Fruit fly (Drosophila melanogaster) whole organism, adult: ENCODE measurements around the gene CG31751.

ENCODE experiments used
- CG11617 ChIP-seq: fragments of 200-800 bp; sonication (Bioruptor generic); optimal IDR thresholded peaks from 2 replicates; lab custom pipeline; 2017; ENCODE audit warnings: mild to moderate bottlenecking, missing biosample characterization, missing genetic modification reagents, missing genetic modification characterization
- CG14711 ChIP-seq: fragments of 200-800 bp; sonication (Bioruptor generic); optimal IDR thresholded peaks from 2 replicates; lab custom pipeline; 2018; ENCODE audit warnings: missing biosample characterization, mild to moderate bottlenecking, missing genetic modification characterization, moderate library complexity
- CG1620 ChIP-seq: fragments of 200-800 bp; sonication (Bioruptor generic); optimal IDR thresholded peaks from 2 replicates; lab custom pipeline; 2016; ENCODE audit warnings: missing biosample characterization, missing genetic modification characterization
- CG33017 ChIP-seq: fragments of 200-800 bp; sonication (Bioruptor generic); optimal IDR thresholded peaks from 2 replicates; lab custom pipeline; 2018; ENCODE audit warnings: missing biosample characterization, mild to moderate bottlenecking, missing genetic modification characterization, moderate library complexity
- CG7045 ChIP-seq: fragments of 200-800 bp; sonication (Bioruptor generic); optimal IDR thresholded peaks from 2 replicates; lab custom pipeline; 2017; ENCODE audit warnings: missing biosample characterization, mild to moderate bottlenecking, missing genetic modification characterization
- Clk ChIP-seq: fragments of 200-800 bp; sonication (Bioruptor generic); optimal IDR thresholded peaks from 2 replicates; lab custom pipeline; 2017; ENCODE audit warnings: missing biosample characterization, missing genetic modification characterization
- Crg-1 ChIP-seq: fragments of 200-800 bp; sonication (Bioruptor generic); optimal IDR thresholded peaks from 2 replicates; lab custom pipeline; 2016; ENCODE audit warnings: missing biosample characterization, missing genetic modification characterization
- cic ChIP-seq: fragments of 200-800 bp; sonication (Bioruptor generic); optimal IDR thresholded peaks from 2 replicates; lab custom pipeline; 2017; ENCODE audit warnings: missing biosample characterization, mild to moderate bottlenecking, missing genetic modification characterization, moderate library complexity
- kay ChIP-seq: fragments of 200-800 bp; sonication (Bioruptor generic); peaks from one replicate; lab custom pipeline; 2016; ENCODE audit warnings: missing biosample characterization, missing genetic modification characterization, borderline replicate concordance
- pad ChIP-seq: fragments of 200-800 bp; sonication (Bioruptor generic); optimal IDR thresholded peaks from 3 replicates; lab custom pipeline; 2017; ENCODE audit warnings: missing biosample characterization, missing genetic modification characterization, mild to moderate bottlenecking, moderate library complexity, missing genetic modification reagents
- toe ChIP-seq: fragments of 200-800 bp; sonication (Bioruptor generic); optimal IDR thresholded peaks from 2 replicates; lab custom pipeline; 2016; ENCODE audit warnings: missing biosample characterization, missing genetic modification characterization

DNA sequence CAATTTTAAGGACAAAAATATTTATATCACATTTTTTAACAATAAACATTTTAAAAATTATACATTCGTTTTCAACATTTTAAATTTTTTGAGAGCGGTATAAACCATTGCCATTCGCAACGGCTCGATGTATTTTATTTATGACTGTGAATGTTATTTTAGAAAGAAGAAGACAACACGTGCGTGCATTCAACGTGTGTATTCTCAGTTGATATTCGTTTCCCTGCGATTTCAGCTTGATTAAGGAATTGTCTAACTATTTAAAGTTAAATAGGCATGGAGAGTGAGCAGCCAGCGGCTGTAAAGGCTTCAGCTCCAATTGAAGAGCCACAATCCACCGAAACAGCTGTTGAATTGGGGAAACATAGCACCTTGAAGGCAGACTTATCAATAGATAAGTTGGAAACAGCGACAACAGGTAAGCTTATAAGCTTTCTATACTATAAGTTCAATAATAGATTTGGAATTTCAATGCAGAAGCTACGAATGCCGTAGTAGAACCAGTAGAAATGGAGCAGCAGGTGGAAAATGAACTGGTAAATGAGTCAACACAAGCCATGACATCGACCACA lies 21.6 kb downstream of the CG31751 start, which contains the start of gene CG10341:
- TF ChIP-seq CG14711 (tag; lab: Kevin White, UChicago), result no peak
- no peak for TF ChIP-seq pad
- TF ChIP-seq toe (GFP tag; lab: Kevin White, UChicago), result no peak
- peak; percentile 39 for TF ChIP-seq CG11617
- TF ChIP-seq Crg-1, result no peak
- no peak for TF ChIP-seq kay (GFP tag; lab: Kevin White, UChicago)
- TF ChIP-seq Clk (GFP tag; lab: Kevin White, UChicago), result no peak
- TF ChIP-seq CG33017 (tag; lab: Kevin White, UChicago), result no peak
- TF ChIP-seq cic (GFP tag; lab: Kevin White, UChicago), result no peak
- no peak for TF ChIP-seq CG1620 (GFP tag; lab: Kevin White, UChicago)
- TF ChIP-seq CG7045 (GFP tag; lab: Kevin White, UChicago), result no peak
